Worm (Caenorhabditis elegans) whole organism, young adult: ENCODE results near the gene C18F10.2.

Source experiments
- B0019.2 ChIP-seq: fragments of 200-800 bp; sonication (Bioruptor generic); conservative IDR thresholded peaks from 2 replicates; pipeline ENCODE4 v1.3.6; 2022; ENCODE audit warnings: missing genetic modification reagents, missing genetic modification characterization, missing compliant biosample characterization
- B0035.1 ChIP-seq: sonication (generic microtip); optimal IDR thresholded peaks from 2 replicates; lab custom pipeline; 2016; ENCODE audit warnings: missing genetic modification characterization, mild to moderate bottlenecking, missing compliant biosample characterization, missing genotype, missing genetic modification reagents
- C06A6.2 ChIP-seq: fragments of 200-800 bp; sonication (Bioruptor generic); conservative IDR thresholded peaks from 2 replicates; pipeline ENCODE4 v1.3.6; 2022; ENCODE audit warnings: missing genetic modification characterization, missing compliant biosample characterization
- F33H1.4 ChIP-seq: fragments of 200-800 bp; sonication (Bioruptor generic); IDR thresholded peaks from 2 replicates; pipeline ENCODE4 v1.3.6; 2022; ENCODE audit warnings: missing genetic modification reagents, missing genetic modification characterization, missing compliant biosample characterization
- F37B4.10 ChIP-seq: fragments of 200-800 bp; sonication (Bioruptor generic); IDR thresholded peaks from 2 replicates; pipeline ENCODE4 v1.3.6; 2022; ENCODE audit warnings: missing genetic modification characterization, missing compliant biosample characterization
- F49E8.2 ChIP-seq: sonication (generic microtip); optimal IDR thresholded peaks from 3 replicates; lab custom pipeline; 2017; ENCODE audit warnings: missing genetic modification characterization, mild to moderate bottlenecking, missing compliant biosample characterization, antibody characterized with exemption, moderate library complexity; ENCODE audit not compliant: insufficient read depth
- T07F8.4 ChIP-seq: sonication (generic microtip); optimal IDR thresholded peaks from 2 replicates; lab custom pipeline; 2016; ENCODE audit warnings: mild to moderate bottlenecking, missing genetic modification characterization, moderate library complexity, missing compliant biosample characterization
- Y56A3A.18 ChIP-seq: fragments of 200-800 bp; sonication (Bioruptor generic); IDR thresholded peaks from 2 replicates; pipeline ENCODE4 v1.3.6; 2022; ENCODE audit warnings: missing genetic modification reagents, missing genetic modification characterization, missing compliant biosample characterization
- Y79H2A.3 ChIP-seq: fragments of 200-800 bp; sonication (Bioruptor generic); conservative IDR thresholded peaks from 2 replicates; pipeline ENCODE4 v1.3.6; 2022; ENCODE audit warnings: missing genetic modification reagents, missing genetic modification characterization, missing compliant biosample characterization
- akir-1 ChIP-seq: fragments of 200-800 bp; sonication (Bioruptor generic); optimal IDR thresholded peaks from 2 replicates; lab custom pipeline; 2018; ENCODE audit warnings: mild to moderate bottlenecking, missing genetic modification characterization, moderate library complexity, missing compliant biosample characterization
- atf-7 ChIP-seq: sonication (generic microtip); optimal IDR thresholded peaks from 2 replicates; lab custom pipeline; 2017; ENCODE audit warnings: mild to moderate bottlenecking, missing genetic modification characterization, missing compliant biosample characterization
- bed-2 ChIP-seq: fragments of 200-800 bp; sonication (Bioruptor generic); IDR thresholded peaks from 2 replicates; pipeline ENCODE4 v1.3.6; 2022; ENCODE audit warnings: missing genetic modification reagents, missing genetic modification characterization, missing compliant biosample characterization
- cebp-2 ChIP-seq: fragments of 200-800 bp; sonication (Bioruptor generic); IDR thresholded peaks from 2 replicates; pipeline ENCODE4 v1.3.6; 2022; ENCODE audit warnings: missing genetic modification characterization, missing compliant biosample characterization
- ceh-58 ChIP-seq: fragments of 200-800 bp; sonication (Bioruptor generic); IDR thresholded peaks from 2 replicates; pipeline ENCODE4 v1.3.6; 2022; ENCODE audit warnings: missing genetic modification characterization, missing compliant biosample characterization
- chd-7 ChIP-seq: sonication (generic microtip); optimal IDR thresholded peaks from 2 replicates; lab custom pipeline; 2016; ENCODE audit warnings: mild to moderate bottlenecking, missing genetic modification characterization, moderate library complexity, missing compliant biosample characterization
- dox-1 ChIP-seq: fragments of 200-800 bp; sonication (Bioruptor generic); IDR thresholded peaks from 2 replicates; pipeline ENCODE4 v1.3.6; 2022; ENCODE audit warnings: missing genetic modification reagents, missing genetic modification characterization, missing compliant biosample characterization
- dpl-1 ChIP-seq: fragments of 150-350 bp; optimal IDR thresholded peaks from 2 replicates; lab custom pipeline; 2014; ENCODE audit warnings: missing biosample characterization, missing genetic modification reagents, missing genetic modification characterization
- hmg-1.2 ChIP-seq: fragments of 200-800 bp; sonication (Bioruptor generic); IDR thresholded peaks from 2 replicates; pipeline ENCODE4 v1.3.6; 2022; ENCODE audit warnings: missing genetic modification reagents, missing genetic modification characterization, missing compliant biosample characterization
- lag-1 ChIP-seq: fragments of 200-800 bp; sonication (Bioruptor generic); IDR thresholded peaks from 2 replicates; pipeline ENCODE4 v1.3.6; 2022; ENCODE audit warnings: missing genetic modification reagents, missing genetic modification characterization, missing compliant biosample characterization
- lin-26 ChIP-seq: fragments of 200-800 bp; sonication (Bioruptor generic); IDR thresholded peaks from 2 replicates; pipeline ENCODE4 v1.3.6; 2022; ENCODE audit warnings: missing genetic modification reagents, missing genetic modification characterization, missing compliant biosample characterization
- lin-35 ChIP-seq, 3 experiments: fragments of 150-350 bp in 2 of 3; sonication (generic microtip) in 1 of 3; optimal IDR thresholded peaks; 2 replicates each; lab custom pipeline; 2014 to 2018; ENCODE audit warnings: missing biosample characterization in 3 of 3, missing genetic modification characterization in 3 of 3, missing genetic modification reagents in 3 of 3
- mcd-1 ChIP-seq: fragments of 200-800 bp; sonication (Bioruptor generic); IDR thresholded peaks from 2 replicates; pipeline ENCODE4 v1.3.6; 2022; ENCODE audit warnings: missing genetic modification reagents, missing genetic modification characterization, missing compliant biosample characterization
- mel-28 ChIP-seq: sonication (generic microtip); optimal IDR thresholded peaks from 2 replicates; lab custom pipeline; 2016; ENCODE audit warnings: borderline replicate concordance, mild to moderate bottlenecking, missing genetic modification characterization, missing compliant biosample characterization
- mes-4 ChIP-seq: sonication (generic microtip); optimal IDR thresholded peaks from 2 replicates; lab custom pipeline; 2016; ENCODE audit warnings: missing genotype, missing genetic modification characterization, missing compliant biosample characterization
- nfya-2 ChIP-seq: fragments of 200-800 bp; sonication (Bioruptor generic); IDR thresholded peaks from 2 replicates; pipeline ENCODE4 v1.3.6; 2022; ENCODE audit warnings: missing genetic modification reagents, missing genetic modification characterization, missing compliant biosample characterization
- nhr-179 ChIP-seq: sonication (generic microtip); optimal IDR thresholded peaks from 2 replicates; lab custom pipeline; 2016; ENCODE audit warnings: mild to moderate bottlenecking, missing genetic modification characterization, missing compliant biosample characterization
- nhr-80 ChIP-seq: sonication (generic microtip); optimal IDR thresholded peaks from 2 replicates; lab custom pipeline; 2016; ENCODE audit warnings: missing genetic modification characterization, missing compliant biosample characterization
- pbrm-1 ChIP-seq: fragments of 200-800 bp; sonication (Bioruptor generic); IDR thresholded peaks from 2 replicates; pipeline ENCODE4 v1.3.6; 2022; ENCODE audit warnings: missing genetic modification reagents, missing genetic modification characterization, missing compliant biosample characterization
- tlf-1 ChIP-seq: fragments of 200-800 bp; sonication (Bioruptor generic); optimal IDR thresholded peaks from 2 replicates; lab custom pipeline; 2018; ENCODE audit warnings: mild to moderate bottlenecking, missing genetic modification characterization, missing compliant biosample characterization
- unc-130 ChIP-seq: sonication (generic microtip); optimal IDR thresholded peaks from 2 replicates; lab custom pipeline; 2016; ENCODE audit warnings: missing genetic modification reagents, missing genetic modification characterization, missing compliant biosample characterization
- ztf-25 ChIP-seq: fragments of 200-800 bp; sonication (Bioruptor generic); IDR thresholded peaks from 2 replicates; pipeline ENCODE4 v1.3.6; 2022; ENCODE audit warnings: missing genetic modification reagents, missing genetic modification characterization, missing compliant biosample characterization
- ztf-6 ChIP-seq: fragments of 200-800 bp; sonication (Bioruptor generic); IDR thresholded peaks from 2 replicates; pipeline ENCODE4 v1.3.6; 2022; ENCODE audit warnings: missing genetic modification reagents, missing genetic modification characterization, missing compliant biosample characterization

Gene C18F10.2

ce11 chrIII:6272868-6273267, at the start of gene C18F10.2:
TSS of gene C18F10.2 (plus strand) at chrIII:6273168.
- no peak for TF ChIP-seq mel-28 (tag; lab: Kevin White, UChicago)
- no peak for TF ChIP-seq dox-1 (GFP tag; lab: Robert Waterston, UW)
- no peak for TF ChIP-seq atf-7 (tag; lab: Kevin White, UChicago)
- TF ChIP-seq T07F8.4 (tag; lab: Kevin White, UChicago): no peak
- TF ChIP-seq, all 124 proteins: peak for 0

ce11 chrIII:6230870-6231269, 42.1 kb upstream of the C18F10.2 start, which contains the start of gene esyt-2:
TSS of gene esyt-2 (minus strand) at chrIII:6230970.
- TF ChIP-seq akir-1 (GFP tag; lab: Kevin White, UChicago) (no peak), mcd-1 (GFP tag; lab: Robert Waterston, UW) (no peak), cebp-2 (GFP tag; lab: Robert Waterston, UW) (no peak), chd-7 (no peak), lin-26 (GFP tag; lab: Robert Waterston, UW) (no peak)
- TF ChIP-seq, all 124 proteins: peak for 0

ce11 chrIII:6231880-6232279, 41.1 kb upstream of the C18F10.2 start:
- TF ChIP-seq hmg-1.2 (peak; percentile 68; the same call in 1 of the 2 replicates), nhr-80 (tag; lab: Kevin White, UChicago) (peak; percentile 68), bed-2 (GFP tag; lab: Robert Waterston, UW) (no peak), F37B4.10 (GFP tag; lab: Robert Waterston, UW) (no peak), ceh-58 (no peak)

- no peak for TF ChIP-seq atf-7 (tag; lab: Kevin White, UChicago)
- no peak for TF ChIP-seq Y79H2A.3 (GFP tag; lab: Robert Waterston, UW)
- TF ChIP-seq mes-4 (tag; lab: Kevin White, UChicago): no peak
- no peak for TF ChIP-seq B0035.1 (tag; lab: Kevin White, UChicago)
- no peak for TF ChIP-seq cebp-2 (GFP tag; lab: Robert Waterston, UW)
- TF ChIP-seq mcd-1 (GFP tag; lab: Robert Waterston, UW): no peak
- no peak for TF ChIP-seq hmg-1.2
- TF ChIP-seq unc-130 (GFP tag; lab: Kevin White, UChicago): no peak
- TF ChIP-seq lag-1 (GFP tag; lab: Robert Waterston, UW): no peak
- TF ChIP-seq C06A6.2 (GFP tag; lab: Robert Waterston, UW): no peak
- TF ChIP-seq ztf-6: no peak
- no peak for TF ChIP-seq mel-28 (tag; lab: Kevin White, UChicago)
- TF ChIP-seq F49E8.2 (tag; lab: Kevin White, UChicago): no peak
- no peak for TF ChIP-seq nhr-179 (tag; lab: Kevin White, UChicago)
- TF ChIP-seq lin-26 (GFP tag; lab: Robert Waterston, UW): no peak
- no peak for TF ChIP-seq ztf-25
- no peak for TF ChIP-seq dpl-1 (GFP tag; lab: Kevin White, UChicago)
- no peak for TF ChIP-seq Y56A3A.18 (GFP tag; lab: Robert Waterston, UW)
- TF ChIP-seq F33H1.4 (GFP tag; lab: Robert Waterston, UW): no peak
Measured at ce11 chrIII:6236649-6237048, 36.3 kb upstream of the C18F10.2 start, which contains the start of gene T12A2.21. TSS of gene T12A2.21 (minus strand) at chrIII:6236749.

ce11 chrIII:6240528-6240927, 32.4 kb upstream of the C18F10.2 start, which contains the start of gene T12A2.3:
TSS of gene T12A2.3 (plus strand) at chrIII:6240828.
- no peak for TF ChIP-seq lin-35 (GFP tag; optimal IDR thresholded peaks at IDR 0.05; lab: Kevin White, UChicago)

ce11 chrIII:6245728-6246127, 27.2 kb upstream of the C18F10.2 start, which contains the start of gene bcas-2:
TSS of gene bcas-2 (minus strand) at chrIII:6245828.
- TF ChIP-seq nfya-2 (GFP tag; lab: Robert Waterston, UW) (no peak), B0019.2 (no peak), bed-2 (GFP tag; lab: Robert Waterston, UW) (no peak), tlf-1 (GFP tag; lab: Kevin White, UChicago) (no peak), pbrm-1 (GFP tag; lab: Robert Waterston, UW) (no peak)
